Fruit fly (Drosophila melanogaster) whole organism, adult: Measurements from ENCODE around the gene Grip128.
A peak's percentile ranks its signal among the peaks of the same experiment; 100 is the strongest.

ENCODE experiments used
- CG11617 ChIP-seq: fragments of 200-800 bp; sonication (Bioruptor generic); optimal IDR thresholded peaks from 2 replicates; lab custom pipeline; 2017; ENCODE audit warnings: mild to moderate bottlenecking, missing biosample characterization, missing genetic modification reagents, missing genetic modification characterization
- CG12768 ChIP-seq: fragments of 200-800 bp; sonication (Bioruptor generic); optimal IDR thresholded peaks from 2 replicates; lab custom pipeline; 2017; ENCODE audit warnings: missing biosample characterization, missing genetic modification characterization, mild to moderate bottlenecking, moderate library complexity, missing genetic modification reagents
- CG14711 ChIP-seq: fragments of 200-800 bp; sonication (Bioruptor generic); optimal IDR thresholded peaks from 2 replicates; lab custom pipeline; 2018; ENCODE audit warnings: missing biosample characterization, mild to moderate bottlenecking, missing genetic modification characterization, moderate library complexity
- CG1620 ChIP-seq: fragments of 200-800 bp; sonication (Bioruptor generic); optimal IDR thresholded peaks from 2 replicates; lab custom pipeline; 2016; ENCODE audit warnings: missing biosample characterization, missing genetic modification characterization
- CG33017 ChIP-seq: fragments of 200-800 bp; sonication (Bioruptor generic); optimal IDR thresholded peaks from 2 replicates; lab custom pipeline; 2018; ENCODE audit warnings: missing biosample characterization, mild to moderate bottlenecking, missing genetic modification characterization, moderate library complexity
- CG5204 ChIP-seq: fragments of 200-800 bp; sonication (Bioruptor generic); optimal IDR thresholded peaks from 2 replicates; lab custom pipeline; 2016; ENCODE audit warnings: missing biosample characterization, missing genetic modification characterization
- CG7045 ChIP-seq: fragments of 200-800 bp; sonication (Bioruptor generic); optimal IDR thresholded peaks from 2 replicates; lab custom pipeline; 2017; ENCODE audit warnings: missing biosample characterization, mild to moderate bottlenecking, missing genetic modification characterization
- CG7101 ChIP-seq: fragments of 200-800 bp; sonication (Bioruptor generic); optimal IDR thresholded peaks from 2 replicates; lab custom pipeline; 2018; ENCODE audit warnings: missing biosample characterization, mild to moderate bottlenecking, missing genetic modification characterization, moderate library complexity
- Clk ChIP-seq: fragments of 200-800 bp; sonication (Bioruptor generic); optimal IDR thresholded peaks from 2 replicates; lab custom pipeline; 2017; ENCODE audit warnings: missing biosample characterization, missing genetic modification characterization
- Crg-1 ChIP-seq: fragments of 200-800 bp; sonication (Bioruptor generic); optimal IDR thresholded peaks from 2 replicates; lab custom pipeline; 2016; ENCODE audit warnings: missing biosample characterization, missing genetic modification characterization
- Hr96 ChIP-seq: fragments of 200-800 bp; sonication (Bioruptor generic); optimal IDR thresholded peaks from 2 replicates; lab custom pipeline; 2016; ENCODE audit warnings: missing biosample characterization, missing genetic modification characterization
- Mnt ChIP-seq: fragments of 200-800 bp; sonication (Bioruptor generic); optimal IDR thresholded peaks from 2 replicates; lab custom pipeline; 2016; ENCODE audit warnings: missing biosample characterization, mild to moderate bottlenecking, missing genetic modification characterization
- bab1 ChIP-seq: fragments of 200-800 bp; sonication (Bioruptor generic); optimal IDR thresholded peaks from 3 replicates; lab custom pipeline; 2019; ENCODE audit warnings: missing biosample characterization, mild to moderate bottlenecking, missing genetic modification characterization, moderate library complexity
- cic ChIP-seq: fragments of 200-800 bp; sonication (Bioruptor generic); optimal IDR thresholded peaks from 2 replicates; lab custom pipeline; 2017; ENCODE audit warnings: missing biosample characterization, mild to moderate bottlenecking, missing genetic modification characterization, moderate library complexity
- cnc ChIP-seq, 2 experiments: fragments of >200 bp; optimal IDR thresholded peaks; 2 replicates each; lab custom pipeline; 2017
- kay ChIP-seq: fragments of 200-800 bp; sonication (Bioruptor generic); peaks from one replicate; lab custom pipeline; 2016; ENCODE audit warnings: missing biosample characterization, missing genetic modification characterization, borderline replicate concordance
- ovo ChIP-seq: fragments of 200-800 bp; sonication (Bioruptor generic); optimal IDR thresholded peaks from 2 replicates; lab custom pipeline; 2016; ENCODE audit warnings: missing biosample characterization, missing genetic modification characterization
- pad ChIP-seq: fragments of 200-800 bp; sonication (Bioruptor generic); optimal IDR thresholded peaks from 3 replicates; lab custom pipeline; 2017; ENCODE audit warnings: missing biosample characterization, missing genetic modification characterization, mild to moderate bottlenecking, moderate library complexity, missing genetic modification reagents
- tj ChIP-seq: fragments of 200-800 bp; sonication (Bioruptor generic); optimal IDR thresholded peaks from 3 replicates; lab custom pipeline; 2017; ENCODE audit warnings: missing biosample characterization, mild to moderate bottlenecking, missing genetic modification characterization, moderate library complexity
- toe ChIP-seq: fragments of 200-800 bp; sonication (Bioruptor generic); optimal IDR thresholded peaks from 2 replicates; lab custom pipeline; 2016; ENCODE audit warnings: missing biosample characterization, missing genetic modification characterization

Gene Grip128

dm6 chrX:15471904-15472303 is at the start of gene Grip128, which contains the start of gene Alg14:
Gene Grip128 (minus strand): TSS chrX:15472119.
Gene Alg14 (plus strand): TSS chrX:15472164.
- TF ChIP-seq CG14711 (tag; lab: Kevin White, UChicago), result no peak
- TF ChIP-seq ovo, result no peak
- no peak for TF ChIP-seq tj
- TF ChIP-seq Mnt, result no peak
- no peak for TF ChIP-seq CG7101 (tag; lab: Kevin White, UChicago)
- no peak for TF ChIP-seq CG5204 (GFP tag; lab: Kevin White, UChicago)
- no peak for TF ChIP-seq kay
- no peak for TF ChIP-seq CG7045 (GFP tag; lab: Kevin White, UChicago)
- no peak for TF ChIP-seq toe
- TF ChIP-seq Clk (GFP tag; lab: Kevin White, UChicago), result no peak

dm6 chrX:15511399-15511798 is 39.5 kb upstream of the Grip128 start:
- TF ChIP-seq CG5204 (GFP tag; lab: Kevin White, UChicago) (peak; percentile 26), CG1620 (GFP tag; lab: Kevin White, UChicago) (no peak), Crg-1 (GFP tag; lab: Kevin White, UChicago) (peak; percentile 1), CG7101 (tag; lab: Kevin White, UChicago) (peak; percentile 1), CG14711 (tag; lab: Kevin White, UChicago) (peak; percentile 24), bab1 (GFP tag; lab: Kevin White, UChicago) (peak; percentile 40), CG11617 (GFP tag; lab: Kevin White, UChicago) (peak; percentile 47), Hr96 (peak; percentile 20), ovo (no peak), tj (peak; percentile 15)

- TF ChIP-seq cic (GFP tag; lab: Kevin White, UChicago), result no peak
- TF ChIP-seq pad (GFP tag; lab: Kevin White, UChicago), result no peak
- no peak for TF ChIP-seq CG1620 (GFP tag; lab: Kevin White, UChicago)
- TF ChIP-seq Mnt, result no peak
- TF ChIP-seq CG12768 (GFP tag; lab: Kevin White, UChicago), result no peak
- TF ChIP-seq CG33017, result no peak
- TF ChIP-seq CG5204 (GFP tag; lab: Kevin White, UChicago), result no peak
- TF ChIP-seq tj, result no peak
- no peak for TF ChIP-seq cnc (optimal IDR thresholded peaks at IDR 0.05; lab: Kevin White, UChicago)
- TF ChIP-seq CG7045 (GFP tag; lab: Kevin White, UChicago), result no peak
- TF ChIP-seq CG14711 (tag; lab: Kevin White, UChicago), result no peak
- no peak for TF ChIP-seq kay
- no peak for TF ChIP-seq toe
- no peak for TF ChIP-seq CG11617 (GFP tag; lab: Kevin White, UChicago)
Measured at dm6 chrX:15502864-15503263, 30.9 kb upstream of the Grip128 start.

- TF ChIP-seq CG11617 (GFP tag; lab: Kevin White, UChicago) (no peak), tj (peak; percentile 26), bab1 (GFP tag; lab: Kevin White, UChicago) (no peak), CG33017 (no peak), CG1620 (GFP tag; lab: Kevin White, UChicago) (no peak)
Measured at dm6 chrX:15501706-15502267, 29.9 kb upstream of the Grip128 start.

dm6 chrX:15499996-15500904 is 28.3 kb upstream of the Grip128 start:
- TF ChIP-seq pad (GFP tag; lab: Kevin White, UChicago) (no peak), tj (peak; percentile 93)

- TF ChIP-seq Hr96, result peak; percentile 27
- no peak for TF ChIP-seq CG14711 (tag; lab: Kevin White, UChicago)
- peak; percentile 59 for TF ChIP-seq bab1 (GFP tag; lab: Kevin White, UChicago)
- no peak for TF ChIP-seq CG5204 (GFP tag; lab: Kevin White, UChicago)
- no peak for TF ChIP-seq toe
- TF ChIP-seq Crg-1 (GFP tag; lab: Kevin White, UChicago), result no peak
- no peak for TF ChIP-seq CG33017
- TF ChIP-seq Mnt, result peak; percentile 73
- TF ChIP-seq cic (GFP tag; lab: Kevin White, UChicago), result peak; percentile 8
- TF ChIP-seq pad (GFP tag; lab: Kevin White, UChicago), result peak; percentile 94
- peak; percentile 30 for TF ChIP-seq CG11617 (GFP tag; lab: Kevin White, UChicago)
- TF ChIP-seq ovo, result no peak
- TF ChIP-seq kay, result no peak
- peak; percentile 73 for TF ChIP-seq tj
- no peak for TF ChIP-seq CG7045 (GFP tag; lab: Kevin White, UChicago)
- TF ChIP-seq Clk (GFP tag; lab: Kevin White, UChicago), result no peak
- peak; percentile 31 for TF ChIP-seq CG7101 (tag; lab: Kevin White, UChicago)
- peak; percentile 34 for TF ChIP-seq CG12768 (GFP tag; lab: Kevin White, UChicago)
- TF ChIP-seq CG1620 (GFP tag; lab: Kevin White, UChicago), result peak; percentile 52
- no peak for TF ChIP-seq cnc (optimal IDR thresholded peaks at IDR 0.05; lab: Kevin White, UChicago)
Measured at dm6 chrX:15498791-15499190, 26.9 kb upstream of the Grip128 start.
